Fruit fly (Drosophila melanogaster): Measurements from ENCODE around the gene CAH5.

Gene CAH5

DNA sequence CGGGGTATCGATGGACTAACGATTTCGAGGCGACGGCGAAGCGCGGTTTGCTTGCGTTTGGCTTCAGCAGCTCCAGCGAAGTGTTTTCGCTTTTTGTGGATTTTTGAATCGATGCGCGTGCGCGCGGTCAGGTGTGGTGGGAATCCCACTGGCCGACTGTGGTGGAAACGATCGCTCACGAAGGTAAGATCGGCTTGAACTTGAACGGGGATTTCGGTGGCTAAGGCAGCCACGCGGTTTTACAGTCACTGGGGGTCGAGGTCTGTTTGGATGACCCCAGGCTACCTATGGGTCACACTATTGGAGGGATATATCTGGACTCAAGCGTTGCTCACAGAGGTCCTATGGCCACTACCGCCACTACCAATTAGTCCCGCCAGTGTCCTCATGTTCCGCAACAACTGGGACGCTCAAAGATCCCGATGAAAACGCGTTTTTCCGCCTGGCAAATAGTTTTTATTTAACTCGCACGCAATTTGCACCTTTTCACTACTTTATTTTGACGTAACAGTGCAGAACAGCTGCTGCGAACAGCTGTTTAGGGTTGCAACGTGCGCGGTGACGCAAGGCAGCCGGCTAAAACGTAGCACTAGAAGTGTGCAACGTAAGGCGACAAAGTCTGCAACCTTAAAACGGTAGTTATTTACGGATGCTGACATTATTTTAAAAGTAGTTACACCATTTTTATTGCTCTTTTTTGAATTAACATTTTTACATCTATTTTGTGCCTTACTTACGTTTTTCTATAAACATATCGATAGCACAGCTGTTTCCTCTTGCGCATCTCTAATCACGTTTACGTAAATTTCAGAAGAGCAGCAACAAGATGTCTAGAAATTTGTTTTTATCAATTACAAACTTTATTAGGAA is 10.1 kb upstream of the CAH5 start, which contains the start of the genes qless and mRpL32 (continued):
- TF ChIP-seq H2.0 (GFP tag; IDR thresholded peaks at IDR 0.05) (0 out of 2 replicates have a peak, but pooled peaks have one; percentile 4), Xbp1 (GFP tag; optimal IDR thresholded peaks at IDR 0.05) (peak; percentile 48), Sox102F (GFP tag; optimal IDR thresholded peaks at IDR 0.05) (peak; percentile 36), CG33213 (GFP tag; optimal IDR thresholded peaks at IDR 0.05) (peak; percentile 76), CG13296 (GFP tag; optimal IDR thresholded peaks at IDR 0.05) (peak; percentile 49), kni (GFP tag; optimal IDR thresholded peaks at IDR 0.05) (peak; percentile 24), gsb-n (tag; optimal IDR thresholded peaks at IDR 0.05) (no peak), so (GFP tag; IDR thresholded peaks at IDR 0.05) (0 out of 3 replicates have a peak, but pooled peaks have one; percentile 66), Sry-β (GFP tag; optimal IDR thresholded peaks at IDR 0.05) (peak; percentile 21), tx (GFP tag; optimal IDR thresholded peaks at IDR 0.05) (peak; percentile 36), CG17361 (GFP tag; IDR thresholded peaks at IDR 0.05) (peak; percentile 86), Awh (GFP tag; IDR thresholded peaks at IDR 0.05) (peak; percentile 76), CG30020 (tag; optimal IDR thresholded peaks at IDR 0.05) (peak; percentile 15), CG3163 (GFP tag; optimal IDR thresholded peaks at IDR 0.05) (no peak), CG1647 (GFP tag; optimal IDR thresholded peaks at IDR 0.05) (peak; percentile 61), CG17186 (GFP tag; optimal IDR thresholded peaks at IDR 0.05) (peak; percentile 78), croc (GFP tag; conservative IDR thresholded peaks at IDR 0.05) (peak; percentile 71), CG9932 (GFP tag; IDR thresholded peaks at IDR 0.05) (peak; percentile 65), Sry-δ (GFP tag; optimal IDR thresholded peaks at IDR 0.05) (peak; percentile 94), NK7.1 (GFP tag; optimal IDR thresholded peaks at IDR 0.05) (no peak), chif (GFP tag; optimal IDR thresholded peaks at IDR 0.05) (peak; percentile 24 to 41), Sox100B (GFP tag; optimal IDR thresholded peaks at IDR 0.05) (peak; percentile 46), nau (GFP tag; optimal IDR thresholded peaks at IDR 0.05) (peak; percentile 72), slou (GFP tag; optimal IDR thresholded peaks at IDR 0.05) (peak; percentile 11), maf-S (GFP tag; optimal IDR thresholded peaks at IDR 0.05) (peak; percentile 22), CG30403 (GFP tag; optimal IDR thresholded peaks at IDR 0.05) (peak; percentile 72), gt (GFP tag; IDR thresholded peaks at IDR 0.05) (peak; percentile 80), CG2199 (GFP tag; IDR thresholded peaks at IDR 0.05) (no peak), HHEX (GFP tag; optimal IDR thresholded peaks at IDR 0.05) (no peak), CG13624 (GFP tag; optimal IDR thresholded peaks at IDR 0.05) (peak; percentile 41), nmo (GFP tag; optimal IDR thresholded peaks at IDR 0.05) (peak; percentile 71), B-H2 (GFP tag; optimal IDR thresholded peaks at IDR 0.05) (peak; percentile 30), CG2120 (GFP tag; optimal IDR thresholded peaks at IDR 0.05) (peak; percentile 68), CG10462 (GFP tag; optimal IDR thresholded peaks at IDR 0.05) (no peak), CG18476 (GFP tag; optimal IDR thresholded peaks at IDR 0.05) (peak; percentile 56), Antp (GFP tag; optimal IDR thresholded peaks at IDR 0.05) (peak; percentile 64), HLHmδ (GFP tag; optimal IDR thresholded peaks at IDR 0.05) (peak; percentile 2), CG14860 (GFP tag; IDR thresholded peaks at IDR 0.05; ENCODE audit: partially characterized antibody) (peak; percentile 55; the same call in 2 of the 3 replicates), CG10979 (tag; optimal IDR thresholded peaks at IDR 0.05) (peak; percentile 22), Deaf1 (tag; optimal IDR thresholded peaks at IDR 0.05) (peak; percentile 94), nom (GFP tag; optimal IDR thresholded peaks at IDR 0.05) (no peak), Poxn (GFP tag; IDR thresholded peaks at IDR 0.05) (no peak), hkb (optimal IDR thresholded peaks at IDR 0.05) (no peak), hkb (GFP tag; IDR thresholded peaks at IDR 0.05) (peak; percentile 80), btn (GFP tag; optimal IDR thresholded peaks at IDR 0.05) (peak; percentile 44), CG10267 (tag; optimal IDR thresholded peaks at IDR 0.05) (peak; percentile 51), D (optimal IDR thresholded peaks at IDR 0.05) (no peak), D (GFP tag; optimal IDR thresholded peaks at IDR 0.05) (peak; percentile 40), dpn (GFP tag; optimal IDR thresholded peaks at IDR 0.05) (peak; percentile 45 to 68)
